Worm (Caenorhabditis elegans): ENCODE measurements around the gene F53H4.2.

Gene F53H4.2

DNA sequence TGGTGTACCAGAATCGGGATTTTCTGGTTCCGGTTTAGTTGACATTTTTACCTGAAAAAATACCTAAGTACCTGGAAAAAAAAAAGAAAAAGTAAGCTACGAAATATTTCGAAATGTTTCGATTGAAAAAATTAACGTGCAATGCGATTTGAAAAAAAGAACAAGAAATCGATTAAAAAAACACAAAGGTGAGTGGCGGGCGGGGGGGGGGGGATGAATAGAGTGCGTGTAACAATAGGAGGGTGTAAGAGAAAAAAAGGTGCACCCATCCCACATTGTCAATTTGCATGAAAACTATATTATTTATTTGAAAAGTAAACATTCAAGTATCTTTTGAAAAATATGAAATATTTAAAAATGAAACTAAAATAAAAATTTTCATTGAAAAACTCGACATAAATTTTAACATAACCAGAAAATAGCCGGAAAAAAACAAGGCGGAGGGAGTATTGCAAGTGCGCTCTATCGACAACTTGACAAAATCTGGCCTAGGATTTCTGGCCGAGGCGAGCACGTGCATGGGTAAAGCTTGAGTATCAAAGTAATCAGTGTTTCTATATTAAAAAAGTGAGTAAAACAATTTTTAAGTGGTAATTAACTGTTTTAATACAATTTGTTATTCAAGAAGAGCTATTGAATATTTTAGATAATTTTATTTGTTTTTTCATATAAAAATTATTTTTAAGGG lies 9.1 kb downstream of the F53H4.2 start, which contains the start of the genes csb-1 and F53H4.4 (continued):
- no peak for TF ChIP-seq jun-1 (tag; optimal IDR thresholded peaks at IDR 0.05)
- TF ChIP-seq lin-38 (GFP tag; IDR thresholded peaks at IDR 0.05) = peak; percentile 96
- peak; percentile 10 for TF ChIP-seq spr-1 (tag; optimal IDR thresholded peaks at IDR 0.05)
- TF ChIP-seq pha-4 (GFP tag; IDR thresholded peaks at IDR 0.05) = no peak
- peak; percentile 48 for TF ChIP-seq pha-4 (tag; optimal IDR thresholded peaks at IDR 0.05)
- no peak for TF ChIP-seq zip-2 (tag; optimal IDR thresholded peaks at IDR 0.05)
- TF ChIP-seq saeg-2 (GFP tag; IDR thresholded peaks at IDR 0.05) = no peak
- no peak for TF ChIP-seq madf-5 (GFP tag; IDR thresholded peaks at IDR 0.05)
- no peak for TF ChIP-seq ama-1 (optimal IDR thresholded peaks at IDR 0.05)
- peak; percentile 96 for TF ChIP-seq mxl-3 (GFP tag; optimal IDR thresholded peaks at IDR 0.05)
- no peak for TF ChIP-seq ceh-28 (tag; optimal IDR thresholded peaks at IDR 0.05)
- TF ChIP-seq Y48G9A.11 (GFP tag; IDR thresholded peaks at IDR 0.05) = no peak
- TF ChIP-seq set-16 (GFP tag; IDR thresholded peaks at IDR 0.05) = no peak
- TF ChIP-seq lsy-2 (tag; optimal IDR thresholded peaks at IDR 0.05) = peak in 1 of 2 experiments; percentile 91
- TF ChIP-seq skn-1 (tag; optimal IDR thresholded peaks at IDR 0.05) = no peak
- 0 out of 2 replicates have a peak, but pooled peaks have one; percentile 28 for TF ChIP-seq dmd-9 (GFP tag; IDR thresholded peaks at IDR 0.05)
- peak; percentile 28 for TF ChIP-seq F37D6.2 (tag; optimal IDR thresholded peaks at IDR 0.05)
- TF ChIP-seq snpc-4 (tag; optimal IDR thresholded peaks at IDR 0.05) = peak; percentile 37
- peak; percentile 85 for TF ChIP-seq T20F7.1 (GFP tag; optimal IDR thresholded peaks at IDR 0.05)
- TF ChIP-seq dve-1 (tag; optimal IDR thresholded peaks at IDR 0.05; ENCODE audit: insufficient read depth) = peak; percentile 87
- no peak for TF ChIP-seq D1046.2 (GFP tag; IDR thresholded peaks at IDR 0.05)

ce11 chrX:15869589-15869988 lies 12.6 kb downstream of the F53H4.2 start:
- TF ChIP-seq unc-62 (GFP tag; optimal IDR thresholded peaks at IDR 0.05 in 1 of 2) (peak in 1 of 2 experiments; percentile 81), unc-62 (tag; optimal IDR thresholded peaks at IDR 0.05) (no peak), dmd-8 (GFP tag; IDR thresholded peaks at IDR 0.05) (no peak), lin-39 (tag; optimal IDR thresholded peaks at IDR 0.05) (no peak), mxl-3 (GFP tag; optimal IDR thresholded peaks at IDR 0.05) (peak; percentile 9), hlh-11 (tag; optimal IDR thresholded peaks at IDR 0.05) (peak; percentile 15), spr-1 (tag; optimal IDR thresholded peaks at IDR 0.05) (no peak), fkh-10 (GFP tag; optimal IDR thresholded peaks at IDR 0.05) (no peak)

DNA sequence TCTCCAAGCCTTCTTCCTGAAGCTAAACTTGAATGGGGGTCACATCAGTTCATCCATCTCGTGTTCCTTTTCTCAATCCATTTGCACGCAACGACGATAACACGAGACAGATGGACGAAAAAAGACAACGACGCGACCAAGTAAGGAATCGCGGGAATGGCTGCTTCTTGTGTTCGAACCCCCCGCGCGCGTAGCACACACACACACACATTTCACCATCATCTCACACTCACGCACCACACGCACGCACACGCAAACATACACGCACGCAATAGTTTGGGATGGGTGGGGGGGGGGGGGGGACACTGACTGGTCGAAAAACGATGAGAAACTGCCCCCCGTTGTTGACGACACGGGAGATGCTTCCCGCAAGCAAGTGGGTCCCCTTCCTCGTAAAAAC lies 20.0 kb downstream of the F53H4.2 start:
- TF ChIP-seq Y75B8A.6 (GFP tag; IDR thresholded peaks at IDR 0.05) = no peak
- peak; percentile 75 for TF ChIP-seq mxl-3 (GFP tag; optimal IDR thresholded peaks at IDR 0.05)
- no peak for TF ChIP-seq cey-2 (tag; optimal IDR thresholded peaks at IDR 0.05; ENCODE audit: borderline replicate concordance, insufficient read depth)
- TF ChIP-seq aha-1 (tag) = peak; percentile 51
- no peak for TF ChIP-seq ces-1 (GFP tag; optimal IDR thresholded peaks at IDR 0.05)
- peak in 1 of 2 experiments; percentile 8 for TF ChIP-seq hif-1 (tag; optimal IDR thresholded peaks at IDR 0.05)
- TF ChIP-seq nhr-28 (tag; optimal IDR thresholded peaks at IDR 0.05) = peak; percentile 16
- TF ChIP-seq hlh-11 (tag; optimal IDR thresholded peaks at IDR 0.05) = peak; percentile 46
- no peak for TF ChIP-seq ceh-82 (tag; optimal IDR thresholded peaks at IDR 0.05)
- no peak for TF ChIP-seq F37D6.2 (tag; optimal IDR thresholded peaks at IDR 0.05)
- 0 out of 2 replicates have a peak, but pooled peaks have one; percentile 34 for TF ChIP-seq hmg-1.1 (GFP tag; IDR thresholded peaks at IDR 0.05)
- TF ChIP-seq ceh-20 (GFP tag; IDR thresholded peaks at IDR 0.05) = peak; percentile 29; the same call in 1 of the 2 replicates
- peak; percentile 46 for TF ChIP-seq set-16 (GFP tag; IDR thresholded peaks at IDR 0.05)
- peak in 1 of 2 experiments; percentile 21 for TF ChIP-seq mdl-1 (tag; optimal IDR thresholded peaks at IDR 0.05)
- TF ChIP-seq hlh-30 (tag; optimal IDR thresholded peaks at IDR 0.05; ENCODE audit: insufficient read depth) = peak; percentile 74
- peak; percentile 57; the same call in 1 of the 2 replicates for TF ChIP-seq egl-43 (GFP tag; IDR thresholded peaks at IDR 0.05)
